Worm (Caenorhabditis elegans): Measurements from ENCODE around the gene F09F7.5.

The F09F7.5 gene

DNA sequence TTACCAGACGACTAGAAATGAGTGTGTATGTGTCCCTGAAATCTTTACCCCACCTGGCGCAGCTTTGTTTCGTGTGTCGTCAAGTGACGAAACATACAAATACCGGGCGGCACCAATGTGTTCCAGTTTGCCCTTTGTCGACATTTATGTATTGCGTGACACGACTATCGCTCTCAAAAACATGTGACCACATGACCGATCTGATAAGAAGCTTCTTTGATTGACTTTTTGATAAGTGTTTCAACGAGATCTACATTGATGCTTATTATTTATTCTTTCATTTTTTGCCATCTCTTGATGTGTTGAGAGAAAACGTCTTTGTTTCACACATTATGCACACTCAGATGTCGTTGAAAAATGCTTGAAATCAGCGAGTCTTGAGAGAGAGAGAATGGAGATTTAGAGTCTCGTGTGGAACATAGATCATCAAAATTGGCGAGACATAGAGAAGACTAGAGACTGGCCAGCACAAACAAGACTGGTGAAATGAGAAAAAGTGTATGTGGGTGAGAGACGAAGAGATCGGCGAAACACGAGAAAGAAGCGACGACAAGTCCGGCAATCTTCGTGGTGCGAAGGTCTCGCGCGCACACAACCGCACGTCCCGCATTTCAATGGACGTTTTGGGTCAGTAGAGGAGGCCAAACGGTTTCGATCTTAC, 43.7 kb upstream of the F09F7.5 start (continued):
- peak; percentile 73 for TF ChIP-seq elt-2 (tag; optimal IDR thresholded peaks at IDR 0.05)
- no peak for TF ChIP-seq ceh-22 (tag; optimal IDR thresholded peaks at IDR 0.05)
- no peak for TF ChIP-seq lim-6 (tag; optimal IDR thresholded peaks at IDR 0.05)
- no peak for TF ChIP-seq fkh-10 (GFP tag; optimal IDR thresholded peaks at IDR 0.05)
- no peak for TF ChIP-seq che-1 (tag; optimal IDR thresholded peaks at IDR 0.05)
- no peak for TF ChIP-seq ceh-24 (tag; optimal IDR thresholded peaks at IDR 0.05)
- no peak for TF ChIP-seq pag-3 (tag; optimal IDR thresholded peaks at IDR 0.05; ENCODE audit: borderline replicate concordance)
- no peak for TF ChIP-seq lin-11 (tag; optimal IDR thresholded peaks at IDR 0.05)
- no peak for TF ChIP-seq ceh-14 (tag; optimal IDR thresholded peaks at IDR 0.05)
- TF ChIP-seq ceh-2 (tag; optimal IDR thresholded peaks at IDR 0.05), result peak; percentile 10
- no peak for TF ChIP-seq rnt-1 (tag; optimal IDR thresholded peaks at IDR 0.05)
- TF ChIP-seq elt-4 (tag; optimal IDR thresholded peaks at IDR 0.05), result no peak
- TF ChIP-seq ceh-18 (tag; optimal IDR thresholded peaks at IDR 0.05), result peak; percentile 38
- TF ChIP-seq ceh-48 (tag; optimal IDR thresholded peaks at IDR 0.05), result no peak
- peak; percentile 12 for TF ChIP-seq dmd-4 (tag; optimal IDR thresholded peaks at IDR 0.05; ENCODE audit: borderline replicate concordance)
- TF ChIP-seq hlh-15 (tag; optimal IDR thresholded peaks at IDR 0.05), result no peak
- no peak for TF ChIP-seq eyg-1 (tag; optimal IDR thresholded peaks at IDR 0.05)
- TF ChIP-seq ahr-1 (tag; optimal IDR thresholded peaks at IDR 0.05), result no peak
- TF ChIP-seq T23F11.4 (GFP tag; optimal IDR thresholded peaks at IDR 0.05), result no peak
- TF ChIP-seq tbx-2 (tag; optimal IDR thresholded peaks at IDR 0.05), result peak; percentile 37
- TF ChIP-seq pha-2 (tag; optimal IDR thresholded peaks at IDR 0.05), result no peak
- TF ChIP-seq pat-9 (tag; optimal IDR thresholded peaks at IDR 0.05), result no peak
- no peak for TF ChIP-seq hlh-6 (tag; optimal IDR thresholded peaks at IDR 0.05)
- peak; percentile 59 for TF ChIP-seq unc-55 (GFP tag; optimal IDR thresholded peaks at IDR 0.05)

DNA sequence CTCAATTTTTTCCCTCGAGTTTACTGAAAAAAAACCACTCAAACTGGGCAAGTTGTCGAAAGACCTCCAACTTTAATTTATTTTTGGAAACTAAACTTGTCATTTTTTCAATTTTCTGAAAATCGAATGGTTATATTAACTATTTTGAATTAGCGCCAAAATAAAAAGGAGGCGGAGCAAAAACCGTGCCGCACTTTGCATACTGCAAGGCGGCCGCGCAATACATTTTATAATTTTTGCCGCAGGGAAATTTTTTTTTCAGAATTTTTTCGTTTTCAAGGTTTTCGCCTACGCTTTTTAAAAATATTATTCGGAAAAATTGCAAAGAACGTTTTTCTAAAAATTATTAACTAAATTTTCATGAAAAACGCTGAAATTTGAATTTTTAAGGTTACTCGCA, 43.1 kb upstream of the F09F7.5 start:
- TF ChIP-seq ceh-2 (tag; optimal IDR thresholded peaks at IDR 0.05) (no peak), ceh-30 (tag; optimal IDR thresholded peaks at IDR 0.05) (no peak), hlh-13 (GFP tag; optimal IDR thresholded peaks at IDR 0.05) (peak; percentile 6)

DNA sequence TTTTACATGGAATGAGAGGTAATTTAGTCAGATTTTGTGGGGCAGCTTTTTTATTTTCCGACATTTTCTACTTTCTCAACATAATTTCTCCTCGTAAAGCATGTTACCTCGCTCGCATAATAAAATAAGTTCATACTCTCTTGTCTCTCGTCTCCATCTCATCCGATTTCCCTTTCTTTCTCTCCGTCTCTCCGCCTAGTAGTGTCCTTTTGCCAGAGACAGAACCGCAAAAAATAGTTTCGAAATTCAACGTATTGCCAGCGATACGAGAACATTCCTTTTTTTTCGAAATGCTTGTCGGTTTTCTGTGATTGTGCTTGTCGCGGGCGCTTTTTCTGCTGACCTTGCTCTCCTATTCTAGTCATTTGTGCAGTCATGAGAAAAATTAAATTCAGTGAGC, 42.6 kb upstream of the F09F7.5 start:
- TF ChIP-seq hlh-6 (tag; optimal IDR thresholded peaks at IDR 0.05) (no peak), ceh-48 (tag; optimal IDR thresholded peaks at IDR 0.05) (no peak), tbx-7 (tag; optimal IDR thresholded peaks at IDR 0.05) (no peak), ceh-22 (tag; optimal IDR thresholded peaks at IDR 0.05) (no peak), nhr-232 (tag; optimal IDR thresholded peaks at IDR 0.05) (no peak), ets-4 (tag; optimal IDR thresholded peaks at IDR 0.05) (peak; percentile 37), pros-1 (tag; optimal IDR thresholded peaks at IDR 0.05) (no peak), unc-42 (tag; optimal IDR thresholded peaks at IDR 0.05) (peak; percentile 75), unc-55 (GFP tag; optimal IDR thresholded peaks at IDR 0.05) (peak; percentile 27), pag-3 (tag; optimal IDR thresholded peaks at IDR 0.05; ENCODE audit: borderline replicate concordance) (no peak)

DNA sequence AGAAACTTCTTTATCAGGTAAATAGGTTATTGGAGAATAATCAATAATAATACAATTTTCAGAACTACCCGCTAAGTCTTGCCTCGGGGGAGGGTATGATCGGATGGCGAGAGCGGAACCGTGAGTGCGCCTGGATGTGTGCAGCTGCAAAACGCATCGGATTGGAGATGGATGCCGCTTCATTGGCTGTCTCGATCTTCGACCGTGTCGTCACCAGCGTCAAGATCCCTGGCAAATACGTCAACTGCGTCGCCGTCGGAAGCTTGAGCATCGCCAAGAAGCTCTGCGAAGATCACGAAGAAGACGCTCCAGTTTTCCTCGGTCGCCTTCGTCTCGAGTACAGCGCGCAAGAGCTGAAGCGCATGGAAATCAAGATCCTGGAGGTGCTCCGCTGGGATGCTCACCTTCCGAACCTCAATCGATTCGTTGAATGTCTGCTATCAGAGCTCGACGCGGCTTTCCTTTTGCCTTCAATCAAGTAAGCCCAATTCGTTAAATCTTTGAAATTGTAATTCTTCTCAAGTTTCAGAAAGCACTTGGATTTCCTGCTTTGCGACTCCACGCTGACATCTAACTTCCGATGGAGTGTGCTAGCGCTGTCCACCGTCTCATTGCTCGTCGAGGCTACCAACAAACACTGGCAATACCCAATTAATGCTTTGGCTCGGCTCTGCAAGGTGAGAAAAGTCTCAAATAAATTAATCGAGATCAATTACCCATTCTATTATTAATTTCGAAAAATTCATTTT, 41.9 kb upstream of the F09F7.5 start:
- TF ChIP-seq odd-2 (tag; optimal IDR thresholded peaks at IDR 0.05), result no peak
- TF ChIP-seq tbx-2 (tag; optimal IDR thresholded peaks at IDR 0.05), result no peak
- no peak for TF ChIP-seq ceh-34 (tag; optimal IDR thresholded peaks at IDR 0.05)
- no peak for TF ChIP-seq ceh-31 (tag; optimal IDR thresholded peaks at IDR 0.05)
- TF ChIP-seq pha-2 (tag; optimal IDR thresholded peaks at IDR 0.05), result no peak
- TF ChIP-seq ceh-22 (tag; optimal IDR thresholded peaks at IDR 0.05), result no peak
- no peak for TF ChIP-seq pax-1 (tag; optimal IDR thresholded peaks at IDR 0.05)
- no peak for TF ChIP-seq hlh-8 (tag; optimal IDR thresholded peaks at IDR 0.05)
- TF ChIP-seq unc-55 (GFP tag; optimal IDR thresholded peaks at IDR 0.05), result no peak
- TF ChIP-seq ceh-48 (tag; optimal IDR thresholded peaks at IDR 0.05), result no peak
- no peak for TF ChIP-seq K02D7.2 (tag; optimal IDR thresholded peaks at IDR 0.05)
- no peak for TF ChIP-seq ceh-6 (GFP tag; optimal IDR thresholded peaks at IDR 0.05)
- TF ChIP-seq npax-4 (tag; optimal IDR thresholded peaks at IDR 0.05), result no peak
- TF ChIP-seq sox-2 (GFP tag; IDR thresholded peaks at IDR 0.05), result no peak
- TF ChIP-seq pag-3 (tag; optimal IDR thresholded peaks at IDR 0.05; ENCODE audit: borderline replicate concordance), result no peak

All from whole organism, late embryonic.